Fruit fly (Drosophila melanogaster): ENCODE measurements around the gene CG14610.

The CG14610 gene

dm6 chr3R:7117590-7117989, 26.5 kb downstream of the CG14610 start, which contains the start of gene Mlp84B (continued):
- TF ChIP-seq MTF-1 (GFP tag; optimal IDR thresholded peaks at IDR 0.05; ENCODE audit: borderline replicate concordance) (peak; percentile 98), CG6272 (GFP tag; IDR thresholded peaks at IDR 0.05) (no peak), HLH4C (GFP tag; IDR thresholded peaks at IDR 0.05; ENCODE audit: partially characterized antibody) (no peak), repo (GFP tag; optimal IDR thresholded peaks at IDR 0.05) (no peak), CG5245 (GFP tag; optimal IDR thresholded peaks at IDR 0.05) (no peak), amos (GFP tag; IDR thresholded peaks at IDR 0.05; ENCODE audit: partially characterized antibody) (no peak), crp (GFP tag; optimal IDR thresholded peaks at IDR 0.05) (no peak), CG34422 (GFP tag; IDR thresholded peaks at IDR 0.05) (no peak), sens (GFP tag) (no peak), al (GFP tag; IDR thresholded peaks at IDR 0.05) (no peak), sob (GFP tag; IDR thresholded peaks at IDR 0.05) (no peak), sd (tag; optimal IDR thresholded peaks at IDR 0.05) (peak; percentile 11), Hr51 (GFP tag; optimal IDR thresholded peaks at IDR 0.05) (no peak), CG12769 (tag; optimal IDR thresholded peaks at IDR 0.05) (peak; percentile 55), cg (GFP tag; optimal IDR thresholded peaks at IDR 0.05) (no peak)

- no peak for TF ChIP-seq CG18764 (GFP tag; optimal IDR thresholded peaks at IDR 0.05)
- no peak for TF ChIP-seq gsb-n (tag; optimal IDR thresholded peaks at IDR 0.05)
- TF ChIP-seq Hr3 (GFP tag; optimal IDR thresholded peaks at IDR 0.05) = no peak
- no peak for TF ChIP-seq CG6654 (GFP tag; optimal IDR thresholded peaks at IDR 0.05)
- no peak for TF ChIP-seq Fer3 (tag; optimal IDR thresholded peaks at IDR 0.05)
- TF ChIP-seq CG30020 (tag; optimal IDR thresholded peaks at IDR 0.05) = no peak
- no peak for TF ChIP-seq CG34376 (GFP tag; optimal IDR thresholded peaks at IDR 0.05)
- no peak for TF ChIP-seq Dp (GFP tag; optimal IDR thresholded peaks at IDR 0.05)
- TF ChIP-seq z (GFP tag; IDR thresholded peaks at IDR 0.05) = peak; percentile 80
- TF ChIP-seq kni (GFP tag; optimal IDR thresholded peaks at IDR 0.05) = no peak
- peak; percentile 15; the same call in 1 of the 2 replicates for TF ChIP-seq amos (GFP tag; IDR thresholded peaks at IDR 0.05; ENCODE audit: partially characterized antibody)
- TF ChIP-seq CG42726 (GFP tag; IDR thresholded peaks at IDR 0.05; ENCODE audit: partially characterized antibody) = no peak
- TF ChIP-seq gem (tag; optimal IDR thresholded peaks at IDR 0.05) = no peak
- TF ChIP-seq insv (GFP tag; optimal IDR thresholded peaks at IDR 0.05) = no peak
- TF ChIP-seq fru (optimal IDR thresholded peaks at IDR 0.05) = no peak
- no peak for TF ChIP-seq D19A (tag; optimal IDR thresholded peaks at IDR 0.05)
- TF ChIP-seq Usf (GFP tag; optimal IDR thresholded peaks at IDR 0.05) = no peak
- no peak for TF ChIP-seq kay (GFP tag; optimal IDR thresholded peaks at IDR 0.05)
- TF ChIP-seq luna (GFP tag; optimal IDR thresholded peaks at IDR 0.05) = no peak
- peak; percentile 7 for TF ChIP-seq CG11504 (tag; optimal IDR thresholded peaks at IDR 0.05)
- TF ChIP-seq C15 (GFP tag; IDR thresholded peaks at IDR 0.05) = no peak
- TF ChIP-seq Ets65A (GFP tag) = peak; percentile 61
- TF ChIP-seq MTF-1 (GFP tag; optimal IDR thresholded peaks at IDR 0.05; ENCODE audit: borderline replicate concordance) = peak; percentile 99
- TF ChIP-seq CG1233 (GFP tag; optimal IDR thresholded peaks at IDR 0.05) = no peak
- no peak for TF ChIP-seq MBD-R2 (GFP tag; IDR thresholded peaks at IDR 0.05)
- TF ChIP-seq zen2 (GFP tag; IDR thresholded peaks at IDR 0.05; ENCODE audit: partially characterized antibody) = 0 out of 3 replicates have a peak, but pooled peaks have one; percentile 28
- no peak for TF ChIP-seq CG12071 (GFP tag; optimal IDR thresholded peaks at IDR 0.05)
- no peak for TF ChIP-seq Lim3 (GFP tag; IDR thresholded peaks at IDR 0.05)
- no peak for TF ChIP-seq nerfin-1 (tag; optimal IDR thresholded peaks at IDR 0.05)
- TF ChIP-seq Doc2 (GFP tag; IDR thresholded peaks at IDR 0.05) = no peak
- no peak for TF ChIP-seq CG11456 (GFP tag; IDR thresholded peaks at IDR 0.05)
- no peak for TF ChIP-seq Bgb (GFP tag; IDR thresholded peaks at IDR 0.05; ENCODE audit: partially characterized antibody)
- TF ChIP-seq E2f2 (GFP tag; IDR thresholded peaks at IDR 0.05) = no peak
- no peak for TF ChIP-seq B-H1 (GFP tag; IDR thresholded peaks at IDR 0.05)
- TF ChIP-seq Nf-YA (GFP tag; IDR thresholded peaks at IDR 0.05) = no peak
- TF ChIP-seq CG10565 (GFP tag; optimal IDR thresholded peaks at IDR 0.05) = no peak
- TF ChIP-seq cg (GFP tag; optimal IDR thresholded peaks at IDR 0.05) = no peak
- TF ChIP-seq Trl (optimal IDR thresholded peaks at IDR 0.05) = no peak
- no peak for TF ChIP-seq Trl (GFP tag; optimal IDR thresholded peaks at IDR 0.05)
These were observed 27.6 kb downstream of the CG14610 start for dm6 chr3R:7116511-7116910.
